Worm (Caenorhabditis elegans) whole organism, L4 larva: Measurements from ENCODE around the gene del-9.

Source experiments
- D1046.2 ChIP-seq: fragments of 200-800 bp; sonication (Bioruptor generic); IDR thresholded peaks from 2 replicates; pipeline ENCODE4 v1.3.6; 2022; ENCODE audit warnings: missing genetic modification characterization, missing compliant biosample characterization
- F37D6.2 ChIP-seq: sonication (generic microtip); optimal IDR thresholded peaks from 2 replicates; lab custom pipeline; 2016; ENCODE audit warnings: mild to moderate bottlenecking, missing genetic modification characterization, missing compliant biosample characterization
- F49E8.2 ChIP-seq: sonication (generic microtip); optimal IDR thresholded peaks from 2 replicates; lab custom pipeline; 2016; ENCODE audit warnings: missing compliant biosample characterization, mild to moderate bottlenecking, missing genetic modification characterization, borderline replicate concordance
- T20F7.1 ChIP-seq: fragments of 200-800 bp; sonication (Bioruptor generic); optimal IDR thresholded peaks from 2 replicates; lab custom pipeline; 2018; ENCODE audit warnings: mild to moderate bottlenecking, missing genetic modification characterization, missing compliant biosample characterization
- T26A8.4 ChIP-seq: fragments of 200-800 bp; sonication (Bioruptor generic); IDR thresholded peaks from 2 replicates; pipeline ENCODE4 v1.3.6; 2022; ENCODE audit warnings: missing genetic modification characterization, missing compliant biosample characterization
- aha-1 ChIP-seq: fragments of 150-350 bp; peaks from one replicate; lab custom pipeline; 2014; ENCODE audit warnings: missing biosample characterization, missing genetic modification characterization
- arid-1 ChIP-seq: fragments of 200-800 bp; sonication (Bioruptor generic); conservative IDR thresholded peaks from 2 replicates; pipeline ENCODE4 v1.3.6; 2022; ENCODE audit warnings: missing genetic modification reagents, missing genetic modification characterization, missing compliant biosample characterization
- ceh-20 ChIP-seq: fragments of 200-800 bp; sonication (Bioruptor generic); IDR thresholded peaks from 2 replicates; pipeline ENCODE4 v1.3.6; 2022; ENCODE audit warnings: missing genetic modification reagents, missing genetic modification characterization, missing compliant biosample characterization
- daf-16 ChIP-seq, 3 experiments: sonication (generic microtip); optimal IDR thresholded peaks; 2 replicates each; lab custom pipeline; 2016 to 2017; ENCODE audit warnings: missing genetic modification characterization in 3 of 3, missing genetic modification reagents in 3 of 3, mild to moderate bottlenecking in 2 of 3, missing compliant biosample characterization in 2 of 3, missing biosample characterization in 1 of 3, moderate library complexity in 1 of 3
- dmd-9 ChIP-seq: fragments of 200-800 bp; sonication (Bioruptor generic); IDR thresholded peaks from 2 replicates; pipeline ENCODE4 v1.3.6; 2022; ENCODE audit warnings: missing genetic modification reagents, missing genetic modification characterization, missing compliant biosample characterization
- dpl-1 ChIP-seq: fragments of 150-350 bp; optimal IDR thresholded peaks from 2 replicates; lab custom pipeline; 2014; ENCODE audit warnings: missing biosample characterization, missing genetic modification reagents, missing genetic modification characterization
- egl-27 ChIP-seq: sonication (generic microtip); optimal IDR thresholded peaks from 3 replicates; lab custom pipeline; 2017; ENCODE audit warnings: missing biosample characterization, missing genetic modification reagents, missing genetic modification characterization
- hlh-11 ChIP-seq: fragments of 200-800 bp; sonication (Bioruptor generic); optimal IDR thresholded peaks from 2 replicates; lab custom pipeline; 2018; ENCODE audit warnings: mild to moderate bottlenecking, missing genetic modification characterization, missing compliant biosample characterization
- hlh-30 ChIP-seq: sonication (generic microtip); optimal IDR thresholded peaks from 2 replicates; lab custom pipeline; 2017; ENCODE audit warnings: antibody characterized with exemption, mild to moderate bottlenecking, missing genetic modification characterization, missing compliant biosample characterization; ENCODE audit not compliant: insufficient read depth
- lin-1 ChIP-seq: fragments of 200-800 bp; sonication (Bioruptor generic); IDR thresholded peaks from 2 replicates; pipeline ENCODE4 v1.3.6; 2022; ENCODE audit warnings: missing genetic modification reagents, missing genetic modification characterization, missing compliant biosample characterization
- lin-29 ChIP-seq: fragments of 200-800 bp; sonication (Bioruptor generic); IDR thresholded peaks from 2 replicates; pipeline ENCODE4 v1.3.6; 2022; ENCODE audit warnings: missing genetic modification reagents, missing genetic modification characterization, missing compliant biosample characterization
- lin-38 ChIP-seq: fragments of 200-800 bp; sonication (Bioruptor generic); IDR thresholded peaks from 2 replicates; pipeline ENCODE4 v1.3.6; 2022; ENCODE audit warnings: missing genetic modification reagents, missing genetic modification characterization, missing compliant biosample characterization
- lir-3 ChIP-seq: sonication (generic microtip); optimal IDR thresholded peaks from 2 replicates; lab custom pipeline; 2016; ENCODE audit warnings: mild to moderate bottlenecking, missing genetic modification characterization, missing compliant biosample characterization
- mdl-1 ChIP-seq, 2 experiments: fragments of 150-350 bp in 1 of 2; sonication (generic microtip) in 1 of 2; optimal IDR thresholded peaks; 2 replicates each; lab custom pipeline; 2014 to 2017; ENCODE audit warnings: missing biosample characterization in 2 of 2, missing genetic modification characterization in 2 of 2
- mes-2 ChIP-seq: sonication (generic microtip); optimal IDR thresholded peaks from 2 replicates; lab custom pipeline; 2016; ENCODE audit warnings: missing genotype, mild to moderate bottlenecking, missing genetic modification characterization, missing compliant biosample characterization; ENCODE audit not compliant: poor library complexity, severe bottlenecking
- mxl-2 ChIP-seq: fragments of 200-800 bp; sonication (Bioruptor generic); conservative IDR thresholded peaks from 2 replicates; pipeline ENCODE4 v1.3.6; 2022; ENCODE audit warnings: missing genetic modification reagents, missing genetic modification characterization, missing compliant biosample characterization
- mxl-3 ChIP-seq: fragments of 200-800 bp; sonication (Bioruptor generic); optimal IDR thresholded peaks from 2 replicates; lab custom pipeline; 2018; ENCODE audit warnings: mild to moderate bottlenecking, missing genetic modification characterization, missing compliant biosample characterization
- nhr-28 ChIP-seq: fragments of 150-350 bp; optimal IDR thresholded peaks from 2 replicates; lab custom pipeline; 2014; ENCODE audit warnings: missing biosample characterization, missing genetic modification characterization
- nhr-41 ChIP-seq: fragments of 200-800 bp; sonication (Bioruptor generic); IDR thresholded peaks from 2 replicates; pipeline ENCODE4 v1.3.6; 2022; ENCODE audit warnings: missing genetic modification reagents, missing genetic modification characterization, missing compliant biosample characterization
- set-16 ChIP-seq: fragments of 200-800 bp; sonication (Bioruptor generic); IDR thresholded peaks from 2 replicates; pipeline ENCODE4 v1.3.6; 2022; ENCODE audit warnings: missing genetic modification reagents, missing genetic modification characterization, missing compliant biosample characterization
- skn-1 ChIP-seq: fragments of 150-350 bp; optimal IDR thresholded peaks from 2 replicates; lab custom pipeline; 2014; ENCODE audit warnings: missing biosample characterization, missing genetic modification characterization
- unc-130 ChIP-seq: sonication (generic microtip); optimal IDR thresholded peaks from 2 replicates; lab custom pipeline; 2016; ENCODE audit warnings: missing genetic modification reagents, missing genetic modification characterization, missing compliant biosample characterization
- unc-62 ChIP-seq, 3 experiments: fragments of 150-350 bp in 1 of 3; sonication (generic microtip); optimal IDR thresholded peaks in 2 of 3; peaks in 1 of 3; 1 replicate in 1 of 3; 2 replicates in 2 of 3; lab custom pipeline; 2014 to 2017; ENCODE audit warnings: missing biosample characterization in 3 of 3, missing genetic modification characterization in 3 of 3, missing genetic modification reagents in 3 of 3, missing genotype in 1 of 3
- vab-7 ChIP-seq: fragments of 200-800 bp; sonication (Bioruptor generic); IDR thresholded peaks from 2 replicates; pipeline ENCODE4 v1.3.6; 2022; ENCODE audit warnings: missing genetic modification reagents, missing genetic modification characterization, missing compliant biosample characterization
- zfp-2 ChIP-seq: sonication (generic microtip); optimal IDR thresholded peaks from 2 replicates; lab custom pipeline; 2016; ENCODE audit warnings: mild to moderate bottlenecking, missing genetic modification characterization, missing compliant biosample characterization
- zip-11 ChIP-seq: fragments of 200-800 bp; sonication (Bioruptor generic); IDR thresholded peaks from 2 replicates; pipeline ENCODE4 v1.3.6; 2022; ENCODE audit warnings: missing genetic modification characterization, missing compliant biosample characterization
- ztf-11 ChIP-seq: fragments of 150-350 bp; optimal IDR thresholded peaks from 2 replicates; lab custom pipeline; 2014; ENCODE audit warnings: missing biosample characterization, missing genetic modification characterization

The del-9 gene

ce11 chrX:3599860-3600259 lies 17.3 kb downstream of the del-9 start:
- TF ChIP-seq mes-2 (tag; lab: Kevin White, UChicago) = no peak
- peak in 1 of 2 experiments; percentile 84 for TF ChIP-seq daf-16 (GFP tag; optimal IDR thresholded peaks at IDR 0.05; lab: Kevin White, UChicago)
- no peak for TF ChIP-seq daf-16 (tag; optimal IDR thresholded peaks at IDR 0.05; lab: Kevin White, UChicago)
- no peak for TF ChIP-seq unc-130
- no peak for TF ChIP-seq lin-1
- TF ChIP-seq F37D6.2 (tag; lab: Kevin White, UChicago) = no peak
- no peak for TF ChIP-seq nhr-41 (GFP tag; lab: Robert Waterston, UW)
- no peak for TF ChIP-seq ceh-20 (GFP tag; lab: Robert Waterston, UW)
- no peak for TF ChIP-seq egl-27 (tag; lab: Kevin White, UChicago)

DNA sequence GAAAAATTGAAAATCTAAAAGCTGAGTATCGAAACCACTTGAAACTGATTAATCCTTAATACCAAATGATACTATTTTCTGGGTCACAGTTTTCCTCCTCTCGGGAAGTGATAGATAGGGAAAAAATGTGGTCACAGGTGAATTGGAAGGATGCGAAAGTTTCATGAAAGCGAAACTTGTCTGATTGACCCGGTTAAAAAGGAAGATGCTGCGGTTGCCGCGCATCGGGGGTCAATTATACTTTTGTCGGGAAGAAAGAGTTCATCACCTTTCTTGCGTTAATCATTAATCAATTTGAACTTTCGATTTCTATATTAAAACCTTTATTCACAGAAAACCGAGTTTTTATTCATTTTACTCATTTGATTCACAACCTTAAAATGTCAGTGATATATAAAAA lies 20.2 kb downstream of the del-9 start:
- TF ChIP-seq daf-16 (GFP tag; optimal IDR thresholded peaks at IDR 0.05; lab: Kevin White, UChicago) (no peak), daf-16 (tag; optimal IDR thresholded peaks at IDR 0.05; lab: Kevin White, UChicago) (no peak), T26A8.4 (GFP tag; lab: Robert Waterston, UW) (no peak), T20F7.1 (GFP tag; lab: Kevin White, UChicago) (no peak), F49E8.2 (tag; lab: Kevin White, UChicago) (no peak), mdl-1 (tag; optimal IDR thresholded peaks at IDR 0.05; lab: Kevin White, UChicago) (no peak), zip-11 (GFP tag; lab: Robert Waterston, UW) (no peak), zfp-2 (tag; lab: Kevin White, UChicago) (no peak), lir-3 (tag; lab: Kevin White, UChicago) (no peak), unc-130 (no peak), arid-1 (no peak), nhr-28 (tag; lab: Kevin White, UChicago) (no peak), hlh-30 (no peak), ztf-11 (tag; lab: Kevin White, UChicago) (no peak), lin-29 (no peak), D1046.2 (GFP tag; lab: Robert Waterston, UW) (no peak), mxl-2 (GFP tag; lab: Robert Waterston, UW) (no peak), hlh-11 (tag; lab: Kevin White, UChicago) (no peak)

- no peak for TF ChIP-seq skn-1 (tag; lab: Kevin White, UChicago)
- no peak for TF ChIP-seq dpl-1 (GFP tag; lab: Kevin White, UChicago)
- peak; percentile 55 for TF ChIP-seq hlh-11 (tag; lab: Kevin White, UChicago)
- peak; percentile 41 for TF ChIP-seq mxl-3 (GFP tag; lab: Kevin White, UChicago)
- TF ChIP-seq dmd-9 (GFP tag; lab: Robert Waterston, UW) = no peak
- TF ChIP-seq unc-62 (GFP tag; optimal IDR thresholded peaks at IDR 0.05 in 1 of 2; lab: Kevin White, UChicago) = peak in 1 of 2 experiments; percentile 9
- no peak for TF ChIP-seq unc-62 (tag; optimal IDR thresholded peaks at IDR 0.05; lab: Kevin White, UChicago)
Observed at ce11 chrX:3596303-3596772, 20.8 kb downstream of the del-9 start, which contains the start of gene T27A10.6. Gene T27A10.6, minus strand, starts transcription at chrX:3596353.

DNA sequence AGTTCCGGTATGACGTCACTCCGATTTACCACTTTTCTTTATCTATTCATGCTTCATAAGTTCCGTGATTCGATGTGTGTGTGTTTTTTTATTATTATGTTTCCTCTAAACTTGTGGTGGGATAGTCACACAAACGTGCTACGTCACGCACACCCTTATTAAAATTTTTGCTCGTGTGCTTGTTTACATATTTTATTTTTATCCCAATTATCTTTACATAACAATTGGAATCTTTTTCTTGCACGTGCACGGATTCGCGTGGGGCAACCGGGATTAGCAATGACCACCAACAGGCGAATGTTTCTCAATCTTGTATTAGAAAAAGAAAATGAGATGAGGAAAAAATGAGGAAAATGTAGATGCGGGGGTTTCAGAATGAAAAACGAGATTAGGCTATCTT lies 26.6 kb downstream of the del-9 start:
- TF ChIP-seq unc-62 (GFP tag; optimal IDR thresholded peaks at IDR 0.05 in 1 of 2; lab: Kevin White, UChicago) = peak in 1 of 2 experiments; percentile 11
- no peak for TF ChIP-seq unc-62 (tag; optimal IDR thresholded peaks at IDR 0.05; lab: Kevin White, UChicago)
- TF ChIP-seq zip-11 (GFP tag; lab: Robert Waterston, UW) = no peak

DNA sequence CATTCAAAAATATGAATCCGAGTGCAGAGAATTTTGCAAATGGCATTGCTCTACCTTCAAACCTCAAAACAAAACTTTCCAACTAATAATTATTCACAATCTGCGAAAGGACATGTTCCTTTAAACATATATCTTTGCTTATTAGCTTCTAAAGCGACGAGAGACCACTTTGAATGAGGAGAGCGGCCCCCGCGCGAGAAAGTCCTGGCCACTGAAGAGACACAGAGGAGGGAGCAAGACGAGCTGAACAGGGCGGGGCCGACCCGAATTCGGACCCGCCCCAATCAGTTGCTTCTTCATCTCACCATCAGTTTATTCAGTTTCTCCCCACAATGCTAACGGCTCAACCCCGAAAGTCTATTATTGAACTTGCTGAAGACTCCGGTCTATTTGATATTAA lies 31.5 kb downstream of the del-9 start, which contains the start of gene T27A10.2:
Gene T27A10.2 (plus strand): TSS at position 333 of the 400 bp plus-strand sequence.
- TF ChIP-seq lin-1 (no peak), hlh-30 (no peak), vab-7 (GFP tag; lab: Robert Waterston, UW) (no peak), T20F7.1 (GFP tag; lab: Kevin White, UChicago) (no peak), lin-38 (GFP tag; lab: Robert Waterston, UW) (no peak), egl-27 (tag; lab: Kevin White, UChicago) (no peak), dmd-9 (GFP tag; lab: Robert Waterston, UW) (no peak), daf-16 (GFP tag; optimal IDR thresholded peaks at IDR 0.05; lab: Kevin White, UChicago) (no peak), daf-16 (tag; optimal IDR thresholded peaks at IDR 0.05; lab: Kevin White, UChicago) (no peak), set-16 (GFP tag; lab: Robert Waterston, UW) (peak; percentile 73), aha-1 (tag; lab: Kevin White, UChicago) (peak; percentile 65)
